Worm (Caenorhabditis elegans) whole organism, mixed stage, embryonic: ENCODE results near the gene R02D5.1.
A peak's percentile ranks its signal among the peaks of the same experiment; 100 is the strongest.

Experiments used
- M03D4.4 ChIP-seq: sonication (generic microtip); optimal IDR thresholded peaks from 2 replicates; lab custom pipeline; 2017; ENCODE audit warnings: mild to moderate bottlenecking, missing genetic modification characterization, missing compliant biosample characterization
- bed-3 ChIP-seq: fragments of 200-800 bp; sonication (Bioruptor generic); optimal IDR thresholded peaks from 3 replicates; lab custom pipeline; 2018; ENCODE audit warnings: mild to moderate bottlenecking, missing genetic modification characterization, moderate library complexity, missing compliant biosample characterization
- blmp-1 ChIP-seq: fragments of 150-350 bp; optimal IDR thresholded peaks from 2 replicates; lab custom pipeline; 2014; ENCODE audit warnings: missing biosample characterization, missing genetic modification characterization
- ceh-39 ChIP-seq: fragments of 150-350 bp; optimal IDR thresholded peaks from 2 replicates; lab custom pipeline; 2014; ENCODE audit warnings: missing biosample characterization, missing genetic modification characterization
- ceh-43 ChIP-seq: fragments of 200-800 bp; sonication (Bioruptor generic); optimal IDR thresholded peaks from 2 replicates; lab custom pipeline; 2018; ENCODE audit warnings: mild to moderate bottlenecking, missing genetic modification characterization, moderate library complexity, missing compliant biosample characterization
- ceh-83 ChIP-seq: fragments of 200-800 bp; sonication (Bioruptor generic); optimal IDR thresholded peaks from 2 replicates; lab custom pipeline; 2018; ENCODE audit warnings: mild to moderate bottlenecking, missing genetic modification characterization, missing compliant biosample characterization
- ces-1 ChIP-seq: fragments of 150-350 bp; optimal IDR thresholded peaks from 2 replicates; lab custom pipeline; 2014; ENCODE audit warnings: missing biosample characterization, missing genetic modification reagents, missing genetic modification characterization
- cnd-1 ChIP-seq: fragments of 200-800 bp; sonication (Bioruptor generic); optimal IDR thresholded peaks from 2 replicates; lab custom pipeline; 2018; ENCODE audit warnings: mild to moderate bottlenecking, missing genetic modification characterization, missing compliant biosample characterization
- drap-1 ChIP-seq: fragments of 200-800 bp; sonication (Bioruptor generic); optimal IDR thresholded peaks from 3 replicates; lab custom pipeline; 2018; ENCODE audit warnings: mild to moderate bottlenecking, missing genetic modification characterization, missing compliant biosample characterization
- elt-1 ChIP-seq: sonication (generic microtip); optimal IDR thresholded peaks from 2 replicates; lab custom pipeline; 2017; ENCODE audit warnings: missing genetic modification characterization, mild to moderate bottlenecking, missing compliant biosample characterization, antibody characterized with exemption, moderate library complexity, borderline replicate concordance; ENCODE audit not compliant: insufficient read depth
- elt-3 ChIP-seq: fragments of 150-350 bp; optimal IDR thresholded peaks from 2 replicates; lab custom pipeline; 2014; ENCODE audit warnings: missing biosample characterization, missing genetic modification characterization
- flh-1 ChIP-seq: fragments of 200-800 bp; sonication (Bioruptor generic); optimal IDR thresholded peaks from 2 replicates; lab custom pipeline; 2018; ENCODE audit warnings: mild to moderate bottlenecking, missing genetic modification characterization, moderate library complexity, missing compliant biosample characterization
- ham-2 ChIP-seq: fragments of 200-800 bp; sonication (Bioruptor generic); optimal IDR thresholded peaks from 2 replicates; lab custom pipeline; 2018; ENCODE audit warnings: mild to moderate bottlenecking, missing genetic modification characterization, missing compliant biosample characterization
- hlh-1 ChIP-seq: fragments of 150-350 bp; optimal IDR thresholded peaks from 2 replicates; lab custom pipeline; 2014; ENCODE audit warnings: missing biosample characterization, missing genetic modification reagents, missing genetic modification characterization
- lin-13 ChIP-seq: fragments of 150-350 bp; optimal IDR thresholded peaks from 2 replicates; lab custom pipeline; 2014; ENCODE audit warnings: missing biosample characterization, missing genetic modification characterization
- lin-32 ChIP-seq: fragments of 200-800 bp; sonication (Bioruptor generic); optimal IDR thresholded peaks from 2 replicates; lab custom pipeline; 2018; ENCODE audit warnings: mild to moderate bottlenecking, missing genetic modification characterization, missing compliant biosample characterization
- lsy-2 ChIP-seq: fragments of 150-350 bp; optimal IDR thresholded peaks from 2 replicates; lab custom pipeline; 2014; ENCODE audit warnings: missing biosample characterization, missing genetic modification characterization
- mab-5 ChIP-seq: fragments of 150-350 bp; optimal IDR thresholded peaks from 2 replicates; lab custom pipeline; 2014; ENCODE audit warnings: missing biosample characterization, missing genetic modification characterization
- mep-1 ChIP-seq: fragments of 150-350 bp; optimal IDR thresholded peaks from 2 replicates; lab custom pipeline; 2017; ENCODE audit warnings: missing biosample characterization, missing genetic modification reagents, missing genetic modification characterization, inconsistent platforms
- nhr-12 ChIP-seq: fragments of 150-350 bp; optimal IDR thresholded peaks from 2 replicates; lab custom pipeline; 2014; ENCODE audit warnings: missing biosample characterization, missing genetic modification characterization
- nhr-2 ChIP-seq: fragments of 150-350 bp; optimal IDR thresholded peaks from 2 replicates; lab custom pipeline; 2014; ENCODE audit warnings: missing biosample characterization, missing genetic modification characterization
- nhr-237 ChIP-seq: fragments of 150-350 bp; optimal IDR thresholded peaks from 2 replicates; lab custom pipeline; 2014; ENCODE audit warnings: missing biosample characterization, missing genetic modification characterization
- nhr-28 ChIP-seq: fragments of 150-350 bp; optimal IDR thresholded peaks from 2 replicates; lab custom pipeline; 2014; ENCODE audit warnings: missing biosample characterization, missing genetic modification characterization
- nhr-76 ChIP-seq: sonication (generic microtip); optimal IDR thresholded peaks from 2 replicates; lab custom pipeline; 2017; ENCODE audit warnings: missing biosample characterization, missing genetic modification characterization
- pha-4 ChIP-seq: fragments of 150-350 bp; optimal IDR thresholded peaks from 2 replicates; lab custom pipeline; 2018; ENCODE audit warnings: missing biosample characterization, missing genetic modification reagents, missing genetic modification characterization
- sem-2 ChIP-seq: fragments of 200-800 bp; sonication (Bioruptor generic); optimal IDR thresholded peaks from 2 replicates; lab custom pipeline; 2018; ENCODE audit warnings: mild to moderate bottlenecking, missing genetic modification characterization, missing compliant biosample characterization
- snpc-4 ChIP-seq: fragments of 150-350 bp; optimal IDR thresholded peaks from 2 replicates; lab custom pipeline; 2014; ENCODE audit warnings: missing biosample characterization, missing genetic modification characterization
- sptf-1 ChIP-seq: sonication (generic microtip); optimal IDR thresholded peaks from 2 replicates; lab custom pipeline; 2017; ENCODE audit warnings: mild to moderate bottlenecking, missing genetic modification characterization, moderate library complexity, missing compliant biosample characterization
- tbx-8 ChIP-seq: fragments of 200-800 bp; sonication (Bioruptor generic); optimal IDR thresholded peaks from 2 replicates; lab custom pipeline; 2018; ENCODE audit warnings: mild to moderate bottlenecking, missing genetic modification characterization, moderate library complexity, missing compliant biosample characterization
- unc-120 ChIP-seq: sonication (generic microtip); optimal IDR thresholded peaks from 2 replicates; lab custom pipeline; 2017; ENCODE audit warnings: missing genetic modification characterization, missing compliant biosample characterization; ENCODE audit not compliant: poor library complexity, severe bottlenecking
- unc-39 ChIP-seq: fragments of 150-350 bp; optimal IDR thresholded peaks from 2 replicates; lab custom pipeline; 2014; ENCODE audit warnings: missing biosample characterization, missing genetic modification characterization
- unc-62 ChIP-seq: fragments of 150-350 bp; optimal IDR thresholded peaks from 2 replicates; lab custom pipeline; 2014; ENCODE audit warnings: missing biosample characterization, missing genetic modification reagents, missing genetic modification characterization
- ztf-11 ChIP-seq: fragments of 150-350 bp; optimal IDR thresholded peaks from 2 replicates; lab custom pipeline; 2014; ENCODE audit warnings: missing biosample characterization, missing genetic modification characterization

R02D5.1 gene

ce11 chrV:14504120-14504519 is 3.9 kb upstream of the R02D5.1 start:
- no peak for TF ChIP-seq mep-1
- no peak for TF ChIP-seq nhr-12 (tag; lab: Kevin White, UChicago)
- TF ChIP-seq sptf-1: no peak
- TF ChIP-seq sem-2: no peak
- TF ChIP-seq ceh-39 (tag; lab: Kevin White, UChicago): no peak
- no peak for TF ChIP-seq nhr-2 (tag; lab: Kevin White, UChicago)
- no peak for TF ChIP-seq unc-62 (GFP tag; lab: Kevin White, UChicago)
- TF ChIP-seq ham-2 (GFP tag; lab: Kevin White, UChicago): no peak
- TF ChIP-seq blmp-1 (tag; lab: Kevin White, UChicago): no peak
- TF ChIP-seq lin-32 (GFP tag; lab: Kevin White, UChicago): no peak
- TF ChIP-seq hlh-1 (tag; lab: Kevin White, UChicago): no peak
- no peak for TF ChIP-seq pha-4 (tag; lab: Kevin White, UChicago)
- no peak for TF ChIP-seq lin-13 (tag; lab: Kevin White, UChicago)
- TF ChIP-seq unc-39: no peak
- TF ChIP-seq drap-1 (GFP tag; lab: Kevin White, UChicago): no peak
- TF ChIP-seq ceh-43 (GFP tag; lab: Kevin White, UChicago): no peak
- TF ChIP-seq, all 35 proteins: peak for 0

- TF ChIP-seq M03D4.4 (peak; percentile 29), drap-1 (GFP tag; lab: Kevin White, UChicago) (peak; percentile 66), flh-1 (GFP tag; lab: Kevin White, UChicago) (no peak), lsy-2 (tag; lab: Kevin White, UChicago) (no peak), ham-2 (GFP tag; lab: Kevin White, UChicago) (no peak), mep-1 (no peak)
Observed at ce11 chrV:14504774-14505173, 3.3 kb upstream of the R02D5.1 start.

ce11 chrV:14505745-14506214 is 2.3 kb upstream of the R02D5.1 start:
- TF ChIP-seq lsy-2 (tag; lab: Kevin White, UChicago) (no peak), nhr-76 (tag; lab: Kevin White, UChicago) (no peak), cnd-1 (peak; percentile 15), M03D4.4 (no peak), nhr-237 (tag; lab: Kevin White, UChicago) (no peak), nhr-2 (tag; lab: Kevin White, UChicago) (no peak), ham-2 (GFP tag; lab: Kevin White, UChicago) (peak; percentile 95), ceh-83 (GFP tag; lab: Kevin White, UChicago) (no peak), lin-32 (GFP tag; lab: Kevin White, UChicago) (no peak), tbx-8 (no peak), sptf-1 (peak; percentile 30), snpc-4 (tag; lab: Kevin White, UChicago) (no peak), hlh-1 (tag; lab: Kevin White, UChicago) (no peak), bed-3 (GFP tag; lab: Kevin White, UChicago) (no peak), flh-1 (GFP tag; lab: Kevin White, UChicago) (no peak), elt-3 (tag; lab: Kevin White, UChicago) (peak; percentile 14), sem-2 (peak; percentile 7), nhr-28 (tag; lab: Kevin White, UChicago) (no peak), elt-1 (tag; lab: Kevin White, UChicago) (peak; percentile 92), unc-120 (tag; lab: Kevin White, UChicago) (no peak), drap-1 (GFP tag; lab: Kevin White, UChicago) (peak; percentile 62), mab-5 (tag; lab: Kevin White, UChicago) (no peak), unc-62 (GFP tag; lab: Kevin White, UChicago) (no peak), ceh-43 (GFP tag; lab: Kevin White, UChicago) (no peak)

- TF ChIP-seq sptf-1 (no peak), cnd-1 (no peak), nhr-28 (tag; lab: Kevin White, UChicago) (no peak), mep-1 (no peak), bed-3 (GFP tag; lab: Kevin White, UChicago) (no peak), tbx-8 (no peak), nhr-76 (tag; lab: Kevin White, UChicago) (no peak), elt-1 (tag; lab: Kevin White, UChicago) (peak; percentile 99), nhr-237 (tag; lab: Kevin White, UChicago) (no peak), elt-3 (tag; lab: Kevin White, UChicago) (no peak), nhr-2 (tag; lab: Kevin White, UChicago) (peak; percentile 53), ceh-43 (GFP tag; lab: Kevin White, UChicago) (no peak), unc-62 (GFP tag; lab: Kevin White, UChicago) (peak; percentile 68), M03D4.4 (no peak), ces-1 (GFP tag; lab: Kevin White, UChicago) (peak; percentile 58), snpc-4 (tag; lab: Kevin White, UChicago) (no peak), ztf-11 (tag; lab: Kevin White, UChicago) (peak; percentile 46), ceh-83 (GFP tag; lab: Kevin White, UChicago) (no peak), ham-2 (GFP tag; lab: Kevin White, UChicago) (peak; percentile 57), drap-1 (GFP tag; lab: Kevin White, UChicago) (peak; percentile 66)
Observed at ce11 chrV:14506713-14507675, 1.1 kb upstream of the R02D5.1 start.
